Worm (Caenorhabditis elegans): ENCODE results near the gene C06E8.5.

C06E8.5 gene

DNA sequence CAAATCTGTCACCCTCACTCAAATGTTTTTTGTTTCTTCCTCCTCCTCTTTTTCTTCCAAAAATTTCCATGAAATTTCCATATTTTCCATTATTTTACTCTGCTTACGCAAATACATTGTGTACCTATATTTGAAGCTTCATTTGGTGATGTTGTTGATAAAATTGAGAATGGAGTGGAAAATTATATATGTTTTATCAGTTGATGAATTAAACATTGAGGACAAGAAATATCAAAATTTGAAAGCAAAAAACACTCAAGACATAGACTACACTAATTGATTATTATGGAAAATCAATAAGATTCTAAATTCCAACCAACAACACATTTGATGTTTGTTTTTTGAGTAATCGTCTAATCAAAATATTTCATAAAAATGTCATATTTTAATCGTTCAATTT lies 16.0 kb downstream of the C06E8.5 start (continued):
- TF ChIP-seq lin-39 (tag; optimal IDR thresholded peaks at IDR 0.05) (no peak), dmd-6 (GFP tag; IDR thresholded peaks at IDR 0.05) (0 out of 2 replicates have a peak, but pooled peaks have one; percentile 8), F26F4.8 (GFP tag; conservative IDR thresholded peaks at IDR 0.05) (no peak), sdz-12 (GFP tag; optimal IDR thresholded peaks at IDR 0.05) (no peak), unc-130 (GFP tag; optimal IDR thresholded peaks at IDR 0.05) (no peak), F49E8.2 (tag; optimal IDR thresholded peaks at IDR 0.05; ENCODE audit: borderline replicate concordance) (no peak), pha-4 (GFP tag; IDR thresholded peaks at IDR 0.05) (no peak), pha-4 (tag; optimal IDR thresholded peaks at IDR 0.05) (no peak), hlh-11 (tag; optimal IDR thresholded peaks at IDR 0.05) (peak; percentile 33), lsy-2 (tag; optimal IDR thresholded peaks at IDR 0.05) (no peak), Y75B8A.6 (GFP tag; IDR thresholded peaks at IDR 0.05) (no peak), tra-1 (GFP tag; IDR thresholded peaks at IDR 0.05) (no peak), nhr-10 (tag; optimal IDR thresholded peaks at IDR 0.05) (no peak), lin-15B (tag; optimal IDR thresholded peaks at IDR 0.05) (no peak), lin-29 (GFP tag; IDR thresholded peaks at IDR 0.05) (no peak), nhr-6 (tag; optimal IDR thresholded peaks at IDR 0.05) (no peak), cey-2 (tag; optimal IDR thresholded peaks at IDR 0.05; ENCODE audit: borderline replicate concordance, insufficient read depth) (no peak), madf-5 (GFP tag; IDR thresholded peaks at IDR 0.05) (no peak), php-3 (GFP tag; IDR thresholded peaks at IDR 0.05) (0 out of 2 replicates have a peak, but pooled peaks have one; percentile 37), daf-12 (tag; optimal IDR thresholded peaks at IDR 0.05) (no peak), ztf-11 (tag; optimal IDR thresholded peaks at IDR 0.05) (no peak), unc-39 (tag; optimal IDR thresholded peaks at IDR 0.05) (no peak), nhr-77 (tag; optimal IDR thresholded peaks at IDR 0.05) (peak; percentile 34), nhr-42 (GFP tag; IDR thresholded peaks at IDR 0.05) (no peak), lin-38 (GFP tag; IDR thresholded peaks at IDR 0.05) (no peak), ceh-32 (tag; optimal IDR thresholded peaks at IDR 0.05; ENCODE audit: poor library complexity) (no peak), ctbp-1 (GFP tag; IDR thresholded peaks at IDR 0.05) (no peak), set-16 (GFP tag; IDR thresholded peaks at IDR 0.05) (no peak), hif-1 (tag; optimal IDR thresholded peaks at IDR 0.05) (no peak), lin-1 (GFP tag; IDR thresholded peaks at IDR 0.05) (no peak), attf-4 (tag; optimal IDR thresholded peaks at IDR 0.05) (no peak), lir-3 (tag; optimal IDR thresholded peaks at IDR 0.05) (no peak), mxl-2 (GFP tag; conservative IDR thresholded peaks at IDR 0.05) (no peak), vab-7 (GFP tag; IDR thresholded peaks at IDR 0.05) (no peak), pqm-1 (tag; optimal IDR thresholded peaks at IDR 0.05) (no peak), rbr-2 (tag; optimal IDR thresholded peaks at IDR 0.05) (no peak), zfp-2 (tag; optimal IDR thresholded peaks at IDR 0.05) (no peak), duxl-1 (tag; optimal IDR thresholded peaks at IDR 0.05; ENCODE audit: poor library complexity) (no peak), nhr-102 (tag; optimal IDR thresholded peaks at IDR 0.05) (no peak), daf-8 (GFP tag; IDR thresholded peaks at IDR 0.05) (no peak), ceh-20 (GFP tag; IDR thresholded peaks at IDR 0.05) (no peak), nhr-111 (GFP tag; optimal IDR thresholded peaks at IDR 0.05) (no peak), nhr-76 (tag; optimal IDR thresholded peaks at IDR 0.05) (no peak), dmd-8 (GFP tag; IDR thresholded peaks at IDR 0.05) (no peak), T26A8.4 (GFP tag; IDR thresholded peaks at IDR 0.05) (no peak), ces-1 (GFP tag; optimal IDR thresholded peaks at IDR 0.05) (no peak), R02D3.7 (tag; optimal IDR thresholded peaks at IDR 0.05) (no peak), Y48G9A.11 (GFP tag; IDR thresholded peaks at IDR 0.05) (no peak), mdl-1 (tag; optimal IDR thresholded peaks at IDR 0.05) (no peak), dve-1 (tag; optimal IDR thresholded peaks at IDR 0.05; ENCODE audit: insufficient read depth) (peak; percentile 70), lin-13 (GFP tag; optimal IDR thresholded peaks at IDR 0.05) (no peak)
